Worm (Caenorhabditis elegans) whole organism, L4/young adult: Measurements from ENCODE around the gene col-37.

Source experiments
- W03F9.2 ChIP-seq: fragments of 150-350 bp; optimal IDR thresholded peaks from 2 replicates; lab custom pipeline; 2014; ENCODE audit warnings: missing biosample characterization, missing genetic modification characterization
- dao-5 ChIP-seq: sonication (generic microtip); optimal IDR thresholded peaks from 2 replicates; lab custom pipeline; 2016; ENCODE audit warnings: missing genotype, missing genetic modification characterization, moderate library complexity, missing compliant biosample characterization
- him-1 ChIP-seq: sonication (generic microtip); optimal IDR thresholded peaks from 2 replicates; lab custom pipeline; 2016; ENCODE audit warnings: missing genotype, missing genetic modification reagents, missing genetic modification characterization, missing compliant biosample characterization

ce11 chrV:12158377-12158776, 9.2 kb downstream of the col-37 start:
- TF ChIP-seq him-1 (no peak), dao-5 (tag; lab: Kevin White, UChicago) (no peak), W03F9.2 (tag; lab: Kevin White, UChicago) (no peak)
